Fruit fly (Drosophila melanogaster) whole organism, wandering third instar larva: ENCODE data around the gene CG13012.

Experiments used
- jim ChIP-seq: fragments of 175-275, 200-325 bp; sonication (Bioruptor generic); optimal IDR thresholded peaks from 2 replicates; lab custom pipeline; 2016; ENCODE audit warnings: missing biosample characterization, mild to moderate bottlenecking, missing genetic modification characterization
- pan ChIP-seq: fragments of >200 bp; optimal IDR thresholded peaks from 2 replicates; lab custom pipeline; 2017

DNA sequence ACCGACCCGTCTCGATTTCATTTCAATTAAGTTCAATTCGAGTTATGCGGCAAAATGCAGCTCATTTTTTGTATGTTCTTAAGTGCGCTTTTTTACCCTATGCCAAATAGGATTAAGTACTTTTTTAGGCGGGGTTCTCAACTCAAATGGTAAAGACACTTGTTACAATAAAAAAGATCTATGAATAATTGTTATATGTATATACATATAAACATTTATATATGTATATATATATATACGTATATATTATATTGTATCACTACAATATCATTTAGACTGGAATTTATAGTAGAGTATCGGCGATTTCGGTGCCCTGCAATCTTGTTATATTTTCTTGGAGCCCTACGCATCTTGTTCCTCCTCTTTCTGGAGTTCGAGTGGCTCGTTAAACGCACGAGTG, 13.4 kb upstream of the CG13012 start:
- no peak for TF ChIP-seq jim (GFP tag; lab: Kevin White, UChicago)
- TF ChIP-seq pan (lab: Kevin White, UChicago): no peak
